Worm (Caenorhabditis elegans) whole organism, young adult: ENCODE measurements around the gene C27A2.8.
A peak's percentile ranks its signal among the peaks of the same experiment; 100 is the strongest.

ENCODE experiments used
- F22D6.2 ChIP-seq: sonication (generic microtip); optimal IDR thresholded peaks from 2 replicates; lab custom pipeline; 2016; ENCODE audit warnings: mild to moderate bottlenecking, missing genetic modification characterization, missing compliant biosample characterization
- F33H1.4 ChIP-seq: fragments of 200-800 bp; sonication (Bioruptor generic); IDR thresholded peaks from 2 replicates; pipeline ENCODE4 v1.3.6; 2022; ENCODE audit warnings: missing genetic modification reagents, missing genetic modification characterization, missing compliant biosample characterization
- Y67H2A.10 ChIP-seq: fragments of 200-800 bp; sonication (Bioruptor generic); conservative IDR thresholded peaks from 2 replicates; pipeline ENCODE4 v1.3.6; 2022; ENCODE audit warnings: missing genetic modification reagents, missing genetic modification characterization, missing compliant biosample characterization
- ZK185.1 ChIP-seq: sonication (generic microtip); optimal IDR thresholded peaks from 2 replicates; lab custom pipeline; 2016; ENCODE audit warnings: mild to moderate bottlenecking, missing genetic modification characterization, missing compliant biosample characterization; ENCODE audit not compliant: poor library complexity, severe bottlenecking
- ama-1 ChIP-seq, 3 experiments: fragments of 150-350 bp in 1 of 3; sonication (generic microtip) in 2 of 3; optimal IDR thresholded peaks; 2 replicates each; lab custom pipeline; 2014 to 2018; ENCODE audit warnings: missing biosample characterization in 2 of 3, missing genetic modification characterization in 2 of 3, missing genetic modification reagents in 2 of 3
- atf-7 ChIP-seq: sonication (generic microtip); optimal IDR thresholded peaks from 2 replicates; lab custom pipeline; 2017; ENCODE audit warnings: mild to moderate bottlenecking, missing genetic modification characterization, missing compliant biosample characterization
- attf-5 ChIP-seq: fragments of 200-800 bp; sonication (Bioruptor generic); optimal IDR thresholded peaks from 2 replicates; lab custom pipeline; 2018; ENCODE audit warnings: mild to moderate bottlenecking, missing genetic modification characterization, missing compliant biosample characterization
- ccch-3 ChIP-seq: fragments of 200-800 bp; sonication (Bioruptor generic); optimal IDR thresholded peaks from 2 replicates; lab custom pipeline; 2018; ENCODE audit warnings: mild to moderate bottlenecking, missing genetic modification characterization, missing compliant biosample characterization
- cebp-1 ChIP-seq, 2 experiments: fragments of 200-800 bp in 1 of 2; sonication (Bioruptor generic) in 1 of 2; sonication (generic microtip) in 1 of 2; IDR thresholded peaks in 1 of 2; optimal IDR thresholded peaks in 1 of 2; 2 replicates each; pipeline versions ENCODE4 v1.3.6 to Lab custom; 2017 to 2022; ENCODE audit warnings: missing compliant biosample characterization in 2 of 2, missing genetic modification characterization in 2 of 2, mild to moderate bottlenecking in 1 of 2, missing genetic modification reagents in 1 of 2, moderate library complexity in 1 of 2
- ceh-91 ChIP-seq: fragments of 200-800 bp; sonication (Bioruptor generic); IDR thresholded peaks from 2 replicates; pipeline ENCODE4 v1.3.6; 2022; ENCODE audit warnings: missing genetic modification reagents, missing genetic modification characterization, missing compliant biosample characterization
- chd-7 ChIP-seq: sonication (generic microtip); optimal IDR thresholded peaks from 2 replicates; lab custom pipeline; 2016; ENCODE audit warnings: mild to moderate bottlenecking, missing genetic modification characterization, moderate library complexity, missing compliant biosample characterization
- die-1 ChIP-seq: sonication (generic microtip); optimal IDR thresholded peaks from 2 replicates; lab custom pipeline; 2016; ENCODE audit warnings: missing genotype, mild to moderate bottlenecking, missing genetic modification characterization, missing compliant biosample characterization
- dox-1 ChIP-seq: fragments of 200-800 bp; sonication (Bioruptor generic); IDR thresholded peaks from 2 replicates; pipeline ENCODE4 v1.3.6; 2022; ENCODE audit warnings: missing genetic modification reagents, missing genetic modification characterization, missing compliant biosample characterization
- dpff-1 ChIP-seq: sonication (generic microtip); optimal IDR thresholded peaks from 2 replicates; lab custom pipeline; 2017; ENCODE audit warnings: mild to moderate bottlenecking, missing genetic modification characterization, missing compliant biosample characterization
- hlh-12 ChIP-seq: sonication (generic microtip); optimal IDR thresholded peaks from 2 replicates; lab custom pipeline; 2016; ENCODE audit warnings: missing genetic modification characterization, missing compliant biosample characterization
- lag-1 ChIP-seq: fragments of 200-800 bp; sonication (Bioruptor generic); IDR thresholded peaks from 2 replicates; pipeline ENCODE4 v1.3.6; 2022; ENCODE audit warnings: missing genetic modification reagents, missing genetic modification characterization, missing compliant biosample characterization
- let-526 ChIP-seq: fragments of 200-800 bp; sonication (Bioruptor generic); IDR thresholded peaks from 2 replicates; pipeline ENCODE4 v1.3.6; 2022; ENCODE audit warnings: missing genetic modification reagents, missing genetic modification characterization, missing compliant biosample characterization
- lin-26 ChIP-seq: fragments of 200-800 bp; sonication (Bioruptor generic); IDR thresholded peaks from 2 replicates; pipeline ENCODE4 v1.3.6; 2022; ENCODE audit warnings: missing genetic modification reagents, missing genetic modification characterization, missing compliant biosample characterization
- lin-40 ChIP-seq: sonication (generic microtip); optimal IDR thresholded peaks from 2 replicates; lab custom pipeline; 2016; ENCODE audit warnings: missing genetic modification characterization, mild to moderate bottlenecking, missing compliant biosample characterization, missing genotype, missing genetic modification reagents
- lir-1 ChIP-seq: fragments of 200-800 bp; sonication (Bioruptor generic); conservative IDR thresholded peaks from 2 replicates; pipeline ENCODE4 v1.3.6; 2022; ENCODE audit warnings: missing genetic modification reagents, missing genetic modification characterization, missing compliant biosample characterization
- madf-10 ChIP-seq: sonication (generic microtip); optimal IDR thresholded peaks from 2 replicates; lab custom pipeline; 2016; ENCODE audit warnings: mild to moderate bottlenecking, missing genetic modification characterization, missing compliant biosample characterization
- madf-3 ChIP-seq: fragments of 200-800 bp; sonication (Bioruptor generic); IDR thresholded peaks from 2 replicates; pipeline ENCODE4 v1.3.6; 2022; ENCODE audit warnings: missing genetic modification reagents, missing genetic modification characterization, missing compliant biosample characterization
- madf-6 ChIP-seq: fragments of 200-800 bp; sonication (Bioruptor generic); IDR thresholded peaks from 2 replicates; pipeline ENCODE4 v1.3.6; 2022; ENCODE audit warnings: missing genetic modification reagents, missing genetic modification characterization, missing compliant biosample characterization
- nhr-120 ChIP-seq: fragments of 200-800 bp; sonication (Bioruptor generic); IDR thresholded peaks from 2 replicates; pipeline ENCODE4 v1.3.6; 2022; ENCODE audit warnings: missing genetic modification characterization, missing compliant biosample characterization
- nhr-80 ChIP-seq: sonication (generic microtip); optimal IDR thresholded peaks from 2 replicates; lab custom pipeline; 2016; ENCODE audit warnings: missing genetic modification characterization, missing compliant biosample characterization
- nhr-90 ChIP-seq: sonication (generic microtip); optimal IDR thresholded peaks from 2 replicates; lab custom pipeline; 2016; ENCODE audit warnings: missing genotype, mild to moderate bottlenecking, missing genetic modification characterization, missing compliant biosample characterization
- somi-1 ChIP-seq: fragments of 200-800 bp; sonication (Bioruptor generic); optimal IDR thresholded peaks from 2 replicates; lab custom pipeline; 2018; ENCODE audit warnings: mild to moderate bottlenecking, missing genetic modification characterization, missing compliant biosample characterization
- tbp1 ChIP-seq: fragments of 200-800 bp; sonication (Bioruptor generic); optimal IDR thresholded peaks from 2 replicates; lab custom pipeline; 2018; ENCODE audit warnings: mild to moderate bottlenecking, missing genetic modification characterization, missing compliant biosample characterization
- xnd-1 ChIP-seq: sonication (generic microtip); optimal IDR thresholded peaks from 2 replicates; lab custom pipeline; 2016; ENCODE audit warnings: missing genotype, missing genetic modification reagents, missing genetic modification characterization, missing compliant biosample characterization
- ztf-26 ChIP-seq: sonication (generic microtip); optimal IDR thresholded peaks from 2 replicates; lab custom pipeline; 2017; ENCODE audit warnings: missing genetic modification characterization, missing compliant biosample characterization
- ztf-6 ChIP-seq: fragments of 200-800 bp; sonication (Bioruptor generic); IDR thresholded peaks from 2 replicates; pipeline ENCODE4 v1.3.6; 2022; ENCODE audit warnings: missing genetic modification reagents, missing genetic modification characterization, missing compliant biosample characterization

C27A2.8 gene

DNA sequence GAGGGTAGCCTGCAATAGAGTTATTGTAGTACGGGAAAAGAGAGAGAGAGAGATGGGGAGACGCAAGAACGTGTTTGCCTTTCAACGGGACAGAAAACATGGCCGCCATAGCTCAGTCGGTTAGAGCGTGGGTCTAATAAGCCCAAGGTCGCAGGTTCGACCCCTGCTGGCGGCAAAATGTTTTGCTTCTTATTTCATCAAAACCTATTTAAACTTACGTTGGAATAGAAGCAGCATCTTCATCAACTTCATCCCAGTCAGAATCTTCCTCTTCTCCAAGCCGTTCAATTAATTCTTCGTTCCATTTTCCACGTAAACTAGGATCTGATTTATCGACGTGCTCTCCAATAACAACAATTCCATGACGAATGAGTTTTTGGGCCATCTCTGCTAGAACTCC, 35.2 kb downstream of the C27A2.8 start (continued):
- TF ChIP-seq lag-1 (no peak), madf-6 (GFP tag; lab: Robert Waterston, UW) (peak; percentile 77), lir-1 (no peak; the same call in 1 of the 2 replicates), attf-5 (peak; percentile 67), madf-3 (GFP tag; lab: Robert Waterston, UW) (no peak), F33H1.4 (peak; percentile 60), die-1 (peak; percentile 81), let-526 (no peak), Y67H2A.10 (GFP tag; lab: Robert Waterston, UW) (no peak), madf-10 (tag; lab: Kevin White, UChicago) (peak; percentile 36), xnd-1 (tag; lab: Kevin White, UChicago) (no peak)

DNA sequence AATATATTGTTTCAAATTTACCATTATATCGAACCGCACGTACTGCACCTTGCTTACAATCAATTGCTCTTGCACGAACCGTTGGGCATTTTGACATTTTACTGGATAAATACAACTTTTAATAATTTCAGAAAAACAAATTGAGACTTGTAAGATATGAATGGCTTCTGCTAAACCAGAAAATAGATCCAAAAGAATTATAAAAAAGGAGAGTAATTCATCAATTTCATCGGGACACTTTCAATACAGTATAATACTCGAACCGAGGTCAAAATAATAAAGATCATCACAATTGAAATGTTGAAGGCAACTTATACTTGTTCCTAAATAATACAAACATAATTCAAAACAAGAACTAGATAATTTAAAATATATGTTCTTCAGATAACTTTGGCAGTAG, 36.2 kb downstream of the C27A2.8 start, which contains the start of gene wdr-83:
wdr-83 (minus strand) TSS at position 101 of the 400 bp plus-strand sequence.
- TF ChIP-seq nhr-120 (GFP tag; lab: Robert Waterston, UW): no peak
- no peak for TF ChIP-seq ama-1 (optimal IDR thresholded peaks at IDR 0.05; lab: Kevin White, UChicago)
- no peak for TF ChIP-seq ama-1 (GFP tag; optimal IDR thresholded peaks at IDR 0.05; lab: Kevin White, UChicago)

DNA sequence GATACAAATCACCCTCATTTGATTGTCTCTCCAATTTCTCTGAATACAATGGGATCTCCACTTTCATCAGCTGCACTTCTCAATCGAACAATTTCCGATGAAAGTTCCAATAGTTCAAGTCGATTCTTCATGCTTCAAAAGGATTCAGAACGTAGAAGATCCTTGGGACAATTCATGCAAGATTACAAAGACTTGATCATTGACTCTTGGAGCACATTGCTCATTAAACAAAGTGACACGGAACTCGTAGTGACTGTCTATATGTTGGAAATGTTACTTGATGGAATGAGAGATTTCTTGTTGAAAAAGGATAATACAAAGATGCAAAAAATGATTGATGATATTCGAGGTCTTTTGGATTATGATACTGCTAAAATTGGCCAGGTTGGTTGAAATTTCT, 39.9 kb downstream of the C27A2.8 start:
- no peak for TF ChIP-seq ztf-26
- no peak for TF ChIP-seq ztf-6 (GFP tag; lab: Robert Waterston, UW)

DNA sequence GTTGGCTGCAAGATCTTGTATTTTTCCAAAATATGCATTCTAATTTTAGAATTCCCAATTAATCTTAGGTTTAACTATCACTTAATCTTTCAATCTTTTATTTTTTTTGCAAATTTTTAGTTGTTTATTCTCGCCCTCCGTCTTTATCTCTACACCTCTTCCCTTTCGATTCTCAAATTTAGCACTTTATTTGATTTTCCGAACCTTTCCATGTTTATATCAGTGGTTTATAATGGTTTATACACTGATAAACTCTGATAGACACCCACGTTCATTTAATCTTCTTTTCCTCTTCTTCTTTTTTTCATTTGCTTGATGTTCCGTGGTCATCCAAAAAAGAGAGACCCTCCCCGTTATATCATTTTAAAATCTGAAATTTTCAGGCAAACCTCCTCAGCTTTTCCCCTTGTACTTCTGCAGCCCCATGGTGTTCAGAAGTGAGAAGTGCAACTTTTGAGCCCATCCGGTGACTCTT, 45.4 kb downstream of the C27A2.8 start, which contains the start of the genes nsy-1 and F59A6.13:
nsy-1 (plus strand) TSS at position 377 of the 475 bp plus-strand sequence.
F59A6.13 (plus strand) TSS at position 425 of the 475 bp plus-strand sequence.
- TF ChIP-seq F33H1.4 (no peak), nhr-80 (tag; lab: Kevin White, UChicago) (peak; percentile 59)

DNA sequence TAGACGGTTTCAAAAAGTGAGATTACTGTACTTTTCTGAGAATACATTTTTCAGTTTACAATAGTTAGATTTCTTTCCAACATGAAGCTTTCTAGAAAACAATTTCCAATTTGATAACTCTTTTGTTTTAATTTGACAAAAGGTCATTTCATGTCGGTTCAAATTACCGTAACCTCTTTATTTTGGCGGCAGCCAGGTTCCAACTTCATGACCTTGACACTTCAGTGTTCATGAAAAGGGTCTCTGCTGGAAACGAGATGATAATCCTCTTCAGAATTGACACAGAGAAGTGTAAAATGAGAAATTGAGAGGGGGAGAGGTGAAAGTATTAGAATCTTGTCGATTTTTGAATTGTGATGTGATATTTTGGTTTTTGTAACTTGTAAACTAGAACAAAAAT, 46.3 kb downstream of the C27A2.8 start:
- no peak for TF ChIP-seq hlh-12 (tag; lab: Kevin White, UChicago)
- no peak for TF ChIP-seq lag-1
- TF ChIP-seq ccch-3 (GFP tag; lab: Kevin White, UChicago): no peak
- no peak for TF ChIP-seq lin-26 (GFP tag; lab: Robert Waterston, UW)
- no peak for TF ChIP-seq nhr-90 (tag; lab: Kevin White, UChicago)
- TF ChIP-seq chd-7 (tag; lab: Kevin White, UChicago): no peak

DNA sequence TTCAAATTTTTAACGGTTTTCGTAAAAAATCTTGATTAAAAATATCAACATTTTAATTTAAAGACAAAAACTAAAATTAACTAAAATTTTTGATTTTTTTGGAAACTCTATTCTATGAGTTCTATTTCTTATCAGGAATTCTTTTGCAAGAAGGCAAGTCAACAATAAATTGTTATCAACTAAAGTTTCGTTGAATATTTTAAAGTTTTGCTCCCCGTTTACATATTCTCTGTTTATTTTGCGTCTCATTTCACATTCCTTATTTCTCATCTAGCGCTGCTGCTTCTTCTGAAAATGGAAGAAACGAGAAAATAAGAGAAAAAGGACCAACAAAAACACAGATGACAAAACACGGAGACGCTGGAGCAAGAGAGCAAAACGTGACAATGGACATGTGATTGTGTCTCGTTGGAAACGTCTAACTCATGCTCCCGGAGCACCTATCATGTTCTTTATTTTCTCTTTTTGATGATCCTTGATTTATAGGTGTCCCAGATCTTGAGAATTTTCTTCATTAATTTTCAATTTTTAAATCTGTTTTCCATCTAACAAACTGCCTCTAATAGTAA, 47.2 kb downstream of the C27A2.8 start:
- TF ChIP-seq let-526: 0 out of 2 replicates have a peak, but pooled peaks have one; percentile 23
- no peak for TF ChIP-seq F22D6.2 (tag; lab: Kevin White, UChicago)
- peak; percentile 12 for TF ChIP-seq nhr-80 (tag; lab: Kevin White, UChicago)
- no peak for TF ChIP-seq nhr-90 (tag; lab: Kevin White, UChicago)
- no peak for TF ChIP-seq dpff-1
- TF ChIP-seq ceh-91 (GFP tag; lab: Robert Waterston, UW): no peak
- no peak for TF ChIP-seq lag-1
- TF ChIP-seq, all 124 proteins: peak for 2

DNA sequence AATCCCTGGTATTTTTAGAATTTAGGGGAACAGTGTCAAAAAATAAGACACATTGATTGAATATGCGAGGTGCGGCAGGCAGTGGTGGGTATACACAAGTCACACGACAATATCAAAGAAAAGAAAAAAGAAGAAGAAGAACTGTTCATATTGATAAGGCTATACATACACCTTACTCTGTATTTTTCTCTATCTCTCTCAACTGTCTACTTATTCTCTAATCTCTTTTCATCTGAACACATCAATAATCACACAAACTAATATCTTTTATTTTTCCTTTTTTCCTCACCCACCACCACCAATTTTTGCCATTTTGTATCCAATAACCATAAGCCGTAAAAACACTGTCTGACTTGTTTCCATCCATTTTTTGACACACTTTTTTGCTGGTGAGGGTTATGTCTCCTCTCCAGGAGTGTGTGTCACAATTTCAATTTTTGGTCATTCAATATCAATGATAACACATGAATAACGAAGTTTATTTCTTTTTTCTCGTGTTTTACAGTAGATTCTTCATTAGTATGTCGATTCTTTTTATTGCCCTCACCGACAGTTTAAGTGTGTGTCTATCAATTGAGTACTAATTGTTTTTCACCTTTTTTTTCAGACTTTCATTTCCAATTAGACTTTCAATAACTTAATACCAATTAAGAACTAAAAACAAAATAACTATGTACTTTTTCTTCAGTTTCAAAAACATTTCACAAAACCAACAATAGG, 48.3 kb downstream of the C27A2.8 start:
- TF ChIP-seq attf-5: peak; percentile 38
- peak; percentile 13 for TF ChIP-seq tbp1
- peak; percentile 39 for TF ChIP-seq ztf-26
- no peak for TF ChIP-seq dpff-1
- TF ChIP-seq dox-1 (GFP tag; lab: Robert Waterston, UW): peak; percentile 60
- TF ChIP-seq nhr-80 (tag; lab: Kevin White, UChicago): peak; percentile 90
- TF ChIP-seq lin-40 (tag; lab: Kevin White, UChicago): peak; percentile 44
- peak; percentile 17 for TF ChIP-seq madf-10 (tag; lab: Kevin White, UChicago)
- TF ChIP-seq xnd-1 (tag; lab: Kevin White, UChicago): no peak
- TF ChIP-seq somi-1 (GFP tag; lab: Kevin White, UChicago): peak; percentile 10
- no peak for TF ChIP-seq cebp-1 (GFP tag; IDR thresholded peaks at IDR 0.05; lab: Robert Waterston, UW)
- TF ChIP-seq cebp-1 (tag; optimal IDR thresholded peaks at IDR 0.05; lab: Kevin White, UChicago): peak; percentile 36
- TF ChIP-seq atf-7 (tag; lab: Kevin White, UChicago): peak; percentile 18
- no peak for TF ChIP-seq nhr-90 (tag; lab: Kevin White, UChicago)
- TF ChIP-seq ZK185.1 (tag; lab: Kevin White, UChicago): peak; percentile 18
